Fruit fly (Drosophila melanogaster) Kc167 (cell line): ENCODE data around the gene HBS1.

Experiments used
- Myc ChIP-seq: fragments of >200 bp; optimal IDR thresholded peaks from 2 replicates; lab custom pipeline; 2017; ENCODE audit warnings: missing external identifiers
- Sin3A ChIP-seq: fragments of >200 bp; optimal IDR thresholded peaks from 2 replicates; lab custom pipeline; 2018; ENCODE audit warnings: missing external identifiers
- h ChIP-seq: fragments of >200 bp; optimal IDR thresholded peaks from 3 replicates; lab custom pipeline; 2018; ENCODE audit warnings: missing external identifiers
- insv ChIP-seq: fragments of >200 bp; optimal IDR thresholded peaks from 3 replicates; lab custom pipeline; 2018; ENCODE audit warnings: missing external identifiers
- psq ChIP-seq: fragments of >200 bp; optimal IDR thresholded peaks from 2 replicates; lab custom pipeline; 2017; ENCODE audit warnings: missing external identifiers
- ttk ChIP-seq: sonication (Bioruptor generic); optimal IDR thresholded peaks from 2 replicates; lab custom pipeline; 2017; ENCODE audit warnings: missing external identifiers

DNA sequence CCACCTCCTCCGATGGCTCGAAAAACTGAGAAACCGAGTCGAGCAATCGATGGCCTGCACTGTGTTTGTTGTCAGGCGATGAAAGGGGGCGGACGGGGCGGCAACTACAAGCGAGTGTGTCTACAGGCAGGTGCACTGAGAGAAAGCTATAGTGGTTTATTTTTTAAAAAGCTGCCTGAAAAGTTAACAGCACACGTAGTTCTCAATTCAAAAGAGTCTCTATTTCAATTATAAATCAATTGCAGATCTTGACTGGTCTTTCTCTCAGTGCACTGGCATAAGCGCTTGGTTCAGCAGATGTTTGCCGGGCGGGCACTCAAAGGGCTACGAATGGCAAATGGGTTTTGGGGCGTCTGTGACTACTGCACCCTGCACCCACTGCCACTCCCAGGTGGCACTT is 15.7 kb upstream of the HBS1 start:
- TF ChIP-seq h (no peak), psq (lab: Kevin White, UChicago) (no peak), ttk (no peak), Sin3A (lab: Kevin White, UChicago) (no peak), insv (lab: Kevin White, UChicago) (no peak), Myc (lab: Kevin White, UChicago) (no peak)
